Fruit fly (Drosophila melanogaster) whole organism, embryonic: Measurements from ENCODE around the gene Eip75B.

Experiments
- Adf1 ChIP-seq: fragments of 200-800 bp; sonication (Bioruptor generic); IDR thresholded peaks from 2 replicates; pipeline ENCODE4 v1.3.6; 2022; ENCODE audit warnings: missing biosample characterization, missing genetic modification characterization
- Atf6 ChIP-seq: fragments of 200-800 bp; sonication (Bioruptor generic); IDR thresholded peaks from 2 replicates; pipeline ENCODE4 v1.3.6; 2022; ENCODE audit warnings: missing biosample characterization, missing genetic modification characterization
- B-H2 ChIP-seq: fragments of 200-800 bp; sonication (Bioruptor generic); optimal IDR thresholded peaks from 2 replicates; lab custom pipeline; 2018; ENCODE audit warnings: missing biosample characterization, mild to moderate bottlenecking, missing genetic modification characterization
- CG11723 ChIP-seq: fragments of 200-800 bp; sonication (Bioruptor generic); optimal IDR thresholded peaks from 2 replicates; lab custom pipeline; 2017; ENCODE audit warnings: missing biosample characterization, mild to moderate bottlenecking, missing genetic modification characterization
- CG12391 ChIP-seq: fragments of 200-800 bp; sonication (Bioruptor generic); optimal IDR thresholded peaks from 3 replicates; lab custom pipeline; 2018; ENCODE audit warnings: missing biosample characterization, mild to moderate bottlenecking, missing genetic modification characterization, moderate library complexity
- CG13287 ChIP-seq: fragments of 200-800 bp; sonication (Bioruptor generic); IDR thresholded peaks from 2 replicates; pipeline ENCODE4 v1.3.6; 2022; ENCODE audit warnings: missing biosample characterization, missing genetic modification characterization; ENCODE audit not compliant: partially characterized antibody
- CG15601 ChIP-seq: fragments of 200-800 bp; sonication (Bioruptor generic); optimal IDR thresholded peaks from 3 replicates; lab custom pipeline; 2019; ENCODE audit warnings: missing biosample characterization, mild to moderate bottlenecking, missing genetic modification characterization, moderate library complexity
- CG1603 ChIP-seq: fragments of 200-800 bp; sonication (Bioruptor generic); optimal IDR thresholded peaks from 2 replicates; lab custom pipeline; 2019; ENCODE audit warnings: missing biosample characterization, mild to moderate bottlenecking, missing genetic modification characterization, moderate library complexity
- CG17385 ChIP-seq: fragments of 200-800 bp; sonication (Bioruptor generic); optimal IDR thresholded peaks from 3 replicates; lab custom pipeline; 2018; ENCODE audit warnings: missing biosample characterization, mild to moderate bottlenecking, missing genetic modification characterization
- CG17802 ChIP-seq: fragments of 200-800 bp; sonication (Bioruptor generic); optimal IDR thresholded peaks from 2 replicates; lab custom pipeline; 2018; ENCODE audit warnings: missing biosample characterization, mild to moderate bottlenecking, missing genetic modification characterization, moderate library complexity
- CG18619 ChIP-seq: fragments of 200-800 bp; sonication (Bioruptor generic); optimal IDR thresholded peaks from 3 replicates; lab custom pipeline; 2017; ENCODE audit warnings: missing biosample characterization, mild to moderate bottlenecking, missing genetic modification characterization
- CG3847 ChIP-seq: fragments of 200-800 bp; sonication (Bioruptor generic); IDR thresholded peaks from 2 replicates; pipeline ENCODE4 v1.3.6; 2022; ENCODE audit warnings: missing biosample characterization, missing genetic modification characterization
- CG7786 ChIP-seq: fragments of 200-800 bp; sonication (Bioruptor generic); optimal IDR thresholded peaks from 2 replicates; lab custom pipeline; 2016; ENCODE audit warnings: missing biosample characterization, missing genetic modification characterization
- CG9817 ChIP-seq: fragments of 200-800 bp; sonication (Bioruptor generic); optimal IDR thresholded peaks from 2 replicates; lab custom pipeline; 2018; ENCODE audit warnings: missing biosample characterization, mild to moderate bottlenecking, missing genetic modification characterization, moderate library complexity
- CG9876 ChIP-seq: fragments of 200-800 bp; sonication (Bioruptor generic); optimal IDR thresholded peaks from 2 replicates; lab custom pipeline; 2016; ENCODE audit warnings: missing biosample characterization, missing genetic modification characterization
- Doc2 ChIP-seq: fragments of 200-800 bp; sonication (Bioruptor generic); IDR thresholded peaks from 2 replicates; pipeline ENCODE4 v1.3.6; 2022; ENCODE audit warnings: missing biosample characterization, missing genetic modification characterization
- Doc3 ChIP-seq: fragments of 200-800 bp; sonication (Bioruptor generic); IDR thresholded peaks from 3 replicates; pipeline ENCODE4 v1.3.6; 2022; ENCODE audit warnings: missing biosample characterization, missing genetic modification characterization; ENCODE audit not compliant: partially characterized antibody
- Eip74EF ChIP-seq, 2 experiments: fragments of 200-800 bp in 1 of 2; fragments of >200 bp in 1 of 2; sonication (Bioruptor generic) in 1 of 2; optimal IDR thresholded peaks; 2 replicates each; lab custom pipeline; 2017 to 2019; ENCODE audit warnings: missing biosample characterization in 2 of 2, missing genetic modification characterization in 2 of 2, mild to moderate bottlenecking in 1 of 2, moderate library complexity in 1 of 2
- H2.0 ChIP-seq: fragments of 200-800 bp; sonication (Bioruptor generic); IDR thresholded peaks from 2 replicates; pipeline ENCODE4 v1.3.6; 2022; ENCODE audit warnings: missing biosample characterization, missing genetic modification characterization
- NC2β ChIP-seq: fragments of 200-800 bp; sonication (Bioruptor generic); optimal IDR thresholded peaks from 2 replicates; lab custom pipeline; 2016; ENCODE audit warnings: missing biosample characterization, missing genetic modification characterization
- NfI ChIP-seq: fragments of 200-800 bp; sonication (Bioruptor generic); optimal IDR thresholded peaks from 3 replicates; lab custom pipeline; 2018; ENCODE audit warnings: missing biosample characterization, mild to moderate bottlenecking, missing genetic modification characterization, moderate library complexity
- Oaz ChIP-seq: fragments of 200-800 bp; sonication (Bioruptor generic); IDR thresholded peaks from 2 replicates; pipeline ENCODE4 v1.3.6; 2022; ENCODE audit warnings: missing biosample characterization, missing genetic modification characterization
- PHDP ChIP-seq: fragments of 200-800 bp; sonication (Bioruptor generic); optimal IDR thresholded peaks from 3 replicates; lab custom pipeline; 2018; ENCODE audit warnings: missing biosample characterization, mild to moderate bottlenecking, missing genetic modification characterization, moderate library complexity
- Rx ChIP-seq: fragments of 200-800 bp; sonication (Bioruptor generic); IDR thresholded peaks from 2 replicates; pipeline ENCODE4 v1.3.6; 2022; ENCODE audit warnings: missing biosample characterization, missing genetic modification characterization
- Six4 ChIP-seq: fragments of 200-800 bp; sonication (Bioruptor generic); optimal IDR thresholded peaks from 2 replicates; lab custom pipeline; 2016; ENCODE audit warnings: missing biosample characterization, missing genetic modification characterization
- Sox100B ChIP-seq: fragments of 200-800 bp; sonication (Bioruptor generic); optimal IDR thresholded peaks from 3 replicates; lab custom pipeline; 2018; ENCODE audit warnings: missing biosample characterization, mild to moderate bottlenecking, missing genetic modification characterization
- Sox102F ChIP-seq: fragments of 200-800 bp; sonication (Bioruptor generic); optimal IDR thresholded peaks from 2 replicates; lab custom pipeline; 2018; ENCODE audit warnings: missing biosample characterization, mild to moderate bottlenecking, missing genetic modification characterization, moderate library complexity
- Ssrp ChIP-seq: fragments of 200-800 bp; sonication (Bioruptor generic); optimal IDR thresholded peaks from 2 replicates; lab custom pipeline; 2018; ENCODE audit warnings: missing biosample characterization, mild to moderate bottlenecking, missing genetic modification characterization, moderate library complexity
- ac ChIP-seq: fragments of 200-800 bp; sonication (Bioruptor generic); optimal IDR thresholded peaks from 3 replicates; lab custom pipeline; 2017; ENCODE audit warnings: missing biosample characterization, mild to moderate bottlenecking, missing genetic modification characterization
- az2 ChIP-seq: fragments of 200-800 bp; sonication (Bioruptor generic); optimal IDR thresholded peaks from 3 replicates; lab custom pipeline; 2016; ENCODE audit warnings: missing biosample characterization, missing genetic modification characterization
- cato ChIP-seq: fragments of 200-800 bp; sonication (Bioruptor generic); optimal IDR thresholded peaks from 2 replicates; lab custom pipeline; 2016; ENCODE audit warnings: missing biosample characterization, missing genetic modification characterization, borderline replicate concordance
- chinmo ChIP-seq: fragments of 200-800 bp; sonication (Bioruptor generic); IDR thresholded peaks from 4 replicates; pipeline ENCODE4 v1.3.6; 2022; ENCODE audit warnings: missing biosample characterization, missing genetic modification characterization; ENCODE audit not compliant: partially characterized antibody
- crol ChIP-seq: fragments of 200-800 bp; sonication (Bioruptor generic); IDR thresholded peaks from 2 replicates; pipeline ENCODE4 v1.3.6; 2022; ENCODE audit warnings: missing biosample characterization, missing genetic modification characterization
- da ChIP-seq: fragments of 200-800 bp; sonication (Bioruptor generic); optimal IDR thresholded peaks from 2 replicates; lab custom pipeline; 2016; ENCODE audit warnings: missing biosample characterization, missing genetic modification characterization
- esg ChIP-seq: fragments of 200-800 bp; sonication (Bioruptor generic); conservative IDR thresholded peaks from 2 replicates; pipeline ENCODE4 v1.3.6; 2022; ENCODE audit warnings: missing biosample characterization, missing genetic modification characterization
- gsb ChIP-seq: fragments of 200-800 bp; sonication (Bioruptor generic); IDR thresholded peaks from 2 replicates; pipeline ENCODE4 v1.3.6; 2022; ENCODE audit warnings: missing biosample characterization, missing genetic modification characterization
- hkb ChIP-seq, 2 experiments: fragments of 200-800 bp in 1 of 2; fragments of >200 bp in 1 of 2; sonication (Bioruptor generic) in 1 of 2; IDR thresholded peaks in 1 of 2; optimal IDR thresholded peaks in 1 of 2; 2 replicates each; pipeline versions ENCODE4 v1.3.6 to Lab custom; 2017 to 2022; ENCODE audit warnings: missing biosample characterization in 1 of 2, missing genetic modification characterization in 1 of 2
- insv ChIP-seq, 2 experiments: fragments of 200-800 bp; sonication (Bioruptor generic); optimal IDR thresholded peaks; 3 replicates each; lab custom pipeline; 2016 to 2018; ENCODE audit warnings: missing biosample characterization in 2 of 2, missing genetic modification characterization in 2 of 2
- nau ChIP-seq: fragments of 200-800 bp; sonication (Bioruptor generic); optimal IDR thresholded peaks from 3 replicates; lab custom pipeline; 2017; ENCODE audit warnings: missing biosample characterization, mild to moderate bottlenecking, missing genetic modification characterization, missing genetic modification reagents
- nerfin-1 ChIP-seq: fragments of 200-800 bp; sonication (Bioruptor generic); optimal IDR thresholded peaks from 3 replicates; lab custom pipeline; 2019; ENCODE audit warnings: missing biosample characterization, mild to moderate bottlenecking, missing genetic modification characterization, moderate library complexity
- nmo ChIP-seq: fragments of 200-800 bp; sonication (Bioruptor generic); optimal IDR thresholded peaks from 2 replicates; lab custom pipeline; 2018; ENCODE audit warnings: missing biosample characterization, mild to moderate bottlenecking, missing genetic modification characterization, moderate library complexity
- onecut ChIP-seq: fragments of 200-800 bp; sonication (Bioruptor generic); IDR thresholded peaks from 2 replicates; pipeline ENCODE4 v1.3.6; 2022; ENCODE audit warnings: missing biosample characterization, missing genetic modification characterization
- psq ChIP-seq: fragments of 200-800 bp; sonication (Bioruptor generic); optimal IDR thresholded peaks from 2 replicates; lab custom pipeline; 2017; ENCODE audit warnings: missing biosample characterization, missing genetic modification characterization
- row ChIP-seq: fragments of 200-800 bp; sonication (Bioruptor generic); IDR thresholded peaks from 3 replicates; pipeline ENCODE4 v1.3.6; 2022; ENCODE audit warnings: missing biosample characterization, missing genetic modification characterization
- sd ChIP-seq: fragments of 200-800 bp; sonication (Bioruptor generic); optimal IDR thresholded peaks from 3 replicates; lab custom pipeline; 2018; ENCODE audit warnings: missing biosample characterization, mild to moderate bottlenecking, missing genetic modification characterization, moderate library complexity
- so ChIP-seq: fragments of 200-800 bp; sonication (Bioruptor generic); IDR thresholded peaks from 3 replicates; pipeline ENCODE4 v1.3.6; 2022; ENCODE audit warnings: missing biosample characterization, missing genetic modification characterization
- tio ChIP-seq: fragments of 200-800 bp; sonication (Bioruptor generic); optimal IDR thresholded peaks from 2 replicates; lab custom pipeline; 2017; ENCODE audit warnings: missing biosample characterization, missing genetic modification characterization, inconsistent platforms
- tna ChIP-seq: fragments of 200-800 bp; sonication (Bioruptor generic); IDR thresholded peaks from 2 replicates; pipeline ENCODE4 v1.3.6; 2022; ENCODE audit warnings: missing biosample characterization, missing genetic modification characterization; ENCODE audit not compliant: partially characterized antibody
- trh ChIP-seq: fragments of 200-800 bp; sonication (Bioruptor generic); optimal IDR thresholded peaks from 2 replicates; lab custom pipeline; 2016; ENCODE audit warnings: missing biosample characterization, missing genetic modification characterization
- tup ChIP-seq: fragments of 200-800 bp; sonication (Bioruptor generic); optimal IDR thresholded peaks from 2 replicates; lab custom pipeline; 2016; ENCODE audit warnings: missing biosample characterization, mild to moderate bottlenecking, missing genetic modification characterization, moderate library complexity

The Eip75B gene

dm6 chr3L:18105343-18106020, 41.0 kb upstream of the Eip75B start (continued):
- TF ChIP-seq CG9817 (tag; lab: Kevin White, UChicago) (no peak), Doc3 (GFP tag; lab: Robert Waterston, UW) (0 out of 3 replicates have a peak, but pooled peaks have one; percentile 35), CG1603 (tag; lab: Kevin White, UChicago) (no peak), ac (GFP tag; lab: Kevin White, UChicago) (no peak), Oaz (GFP tag; lab: Robert Waterston, UW) (no peak), crol (GFP tag; lab: Robert Waterston, UW) (no peak), CG13287 (GFP tag; lab: Robert Waterston, UW) (0 out of 2 replicates have a peak, but pooled peaks have one; percentile 32), CG15601 (tag; lab: Kevin White, UChicago) (no peak), PHDP (tag; lab: Kevin White, UChicago) (no peak), CG9876 (GFP tag; lab: Kevin White, UChicago) (no peak), nau (GFP tag; lab: Kevin White, UChicago) (no peak), tup (GFP tag; lab: Kevin White, UChicago) (no peak), Ssrp (tag; lab: Kevin White, UChicago) (no peak), CG17385 (GFP tag; lab: Kevin White, UChicago) (peak; percentile 50), Adf1 (GFP tag; lab: Robert Waterston, UW) (peak; percentile 91), trh (no peak), da (GFP tag; lab: Kevin White, UChicago) (no peak), B-H2 (GFP tag; lab: Kevin White, UChicago) (no peak), Atf6 (no peak), cato (GFP tag; lab: Kevin White, UChicago) (no peak), Doc2 (no peak), Rx (GFP tag; lab: Robert Waterston, UW) (no peak), CG18619 (GFP tag; lab: Kevin White, UChicago) (no peak), tna (0 out of 2 replicates have a peak, but pooled peaks have one; percentile 40), CG3847 (no peak), az2 (no peak), tio (GFP tag; lab: Kevin White, UChicago) (no peak), H2.0 (no peak), hkb (optimal IDR thresholded peaks at IDR 0.05; lab: Kevin White, UChicago) (no peak), hkb (GFP tag; IDR thresholded peaks at IDR 0.05; lab: Robert Waterston, UW) (no peak), nmo (no peak), chinmo (GFP tag; lab: Robert Waterston, UW) (peak; percentile 91; the same call in 2 of the 4 replicates), insv (GFP tag; optimal IDR thresholded peaks at IDR 0.05; lab: Kevin White, UChicago) (peak in 1 of 2 experiments; percentile 86), CG11723 (no peak), NC2β (no peak), sd (tag; lab: Kevin White, UChicago) (peak; percentile 8), onecut (GFP tag; lab: Robert Waterston, UW) (no peak), psq (no peak), so (GFP tag; lab: Robert Waterston, UW) (no peak)

DNA sequence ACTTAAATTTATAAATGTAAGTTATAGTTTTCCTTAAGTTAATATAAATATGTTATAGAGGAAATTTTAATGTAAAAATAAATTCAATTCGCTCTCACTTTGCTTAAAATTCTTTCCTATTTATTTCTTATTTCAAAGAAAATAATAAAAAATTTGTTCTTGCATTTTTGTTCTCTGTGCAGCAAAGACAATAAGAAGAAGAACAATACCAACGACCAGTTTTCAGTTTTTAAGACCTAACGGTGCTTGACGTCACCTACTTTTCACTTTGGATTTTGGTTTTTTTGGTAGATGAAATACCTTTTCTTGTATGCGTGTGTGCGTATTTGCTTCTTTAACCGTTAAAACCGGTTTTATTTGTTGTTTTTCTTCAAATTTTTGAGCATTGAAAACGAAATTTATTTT, 37.7 kb upstream of the Eip75B start:
- TF ChIP-seq Sox100B (peak; percentile 69), Sox102F (GFP tag; lab: Kevin White, UChicago) (peak; percentile 63), gsb (GFP tag; lab: Robert Waterston, UW) (no peak), nerfin-1 (tag; lab: Kevin White, UChicago) (peak; percentile 11), Eip74EF (GFP tag; optimal IDR thresholded peaks at IDR 0.05; lab: Kevin White, UChicago) (peak in 1 of 2 experiments; percentile 9), CG15601 (tag; lab: Kevin White, UChicago) (peak; percentile 73), CG17802 (tag; lab: Kevin White, UChicago) (no peak), row (GFP tag; lab: Robert Waterston, UW) (peak; percentile 47), CG7786 (GFP tag; lab: Kevin White, UChicago) (no peak), Six4 (GFP tag; lab: Kevin White, UChicago) (no peak), CG12391 (tag; lab: Kevin White, UChicago) (peak; percentile 56), nmo (peak; percentile 66), NfI (GFP tag; lab: Kevin White, UChicago) (no peak), esg (GFP tag; lab: Robert Waterston, UW) (no peak), Oaz (GFP tag; lab: Robert Waterston, UW) (no peak)
